ENCODE assay signal across 1 fruit fly cellular context in genomic region chr2L:13203437-13204137, dm6.
TF ChIP-seq lines count a peak whose summit lies in the region.

Gene Pect (plus strand): TSS chr2L:13203762.

TF ChIP-seq in whole organism, embryonic, 481 proteins besides CTCF, POLR2A, EP300 and RAD21 (continued from another document):
- no peak for TF ChIP-seq prd (optimal IDR thresholded peaks at IDR 0.05; lab: Kevin White, UChicago)
- TF ChIP-seq prd (GFP tag; IDR thresholded peaks at IDR 0.05; lab: Robert Waterston, UW): no peak
- no peak for TF ChIP-seq CG2712 (tag; optimal IDR thresholded peaks at IDR 0.05; lab: Kevin White, UChicago)
- peak; percentile 8 for TF ChIP-seq CG12155 (GFP tag; optimal IDR thresholded peaks at IDR 0.05; lab: Kevin White, UChicago)
- peak; percentile 4 for TF ChIP-seq NC2β (GFP tag; optimal IDR thresholded peaks at IDR 0.05; lab: Kevin White, UChicago)
- no peak for TF ChIP-seq twi (tag; optimal IDR thresholded peaks at IDR 0.05; lab: Kevin White, UChicago)
- no peak for TF ChIP-seq CG30431 (GFP tag; optimal IDR thresholded peaks at IDR 0.05; lab: Kevin White, UChicago)
- peak; percentile 37 for TF ChIP-seq Hr3 (GFP tag; optimal IDR thresholded peaks at IDR 0.05; lab: Kevin White, UChicago)
- no peak for TF ChIP-seq Dip3 (GFP tag; optimal IDR thresholded peaks at IDR 0.05; lab: Kevin White, UChicago)
- no peak for TF ChIP-seq pb (GFP tag; optimal IDR thresholded peaks at IDR 0.05; lab: Kevin White, UChicago)
- TF ChIP-seq CG31365 (tag; optimal IDR thresholded peaks at IDR 0.05; lab: Kevin White, UChicago): no peak
- no peak for TF ChIP-seq CG6791 (GFP tag; IDR thresholded peaks at IDR 0.05; lab: Robert Waterston, UW; ENCODE audit: partially characterized antibody)
- no peak for TF ChIP-seq CG31441 (GFP tag; IDR thresholded peaks at IDR 0.05; lab: Robert Waterston, UW)
- no peak for TF ChIP-seq chn (GFP tag; optimal IDR thresholded peaks at IDR 0.05; lab: Kevin White, UChicago)
- TF ChIP-seq Doc2 (GFP tag; IDR thresholded peaks at IDR 0.05; lab: Robert Waterston, UW): no peak
- peak; percentile 63; the same call in 2 of the 3 replicates for TF ChIP-seq Opbp (GFP tag; IDR thresholded peaks at IDR 0.05; lab: Robert Waterston, UW; ENCODE audit: partially characterized antibody)
- TF ChIP-seq CG16813 (GFP tag; IDR thresholded peaks at IDR 0.05; lab: Robert Waterston, UW; ENCODE audit: partially characterized antibody): peak; percentile 53
- 0 out of 2 replicates have a peak, but pooled peaks have one; percentile 28 for TF ChIP-seq CG3847 (GFP tag; IDR thresholded peaks at IDR 0.05; lab: Robert Waterston, UW)
- peak; percentile 19 for TF ChIP-seq Sin3A (optimal IDR thresholded peaks at IDR 0.05; lab: Kevin White, UChicago)
- TF ChIP-seq MESR4 (GFP tag; optimal IDR thresholded peaks at IDR 0.05; lab: Kevin White, UChicago): peak; percentile 83
- no peak for TF ChIP-seq ems (GFP tag; optimal IDR thresholded peaks at IDR 0.05; lab: Kevin White, UChicago)
- TF ChIP-seq unc-4 (GFP tag; IDR thresholded peaks at IDR 0.05; lab: Robert Waterston, UW; ENCODE audit: partially characterized antibody): peak; percentile 60
- no peak for TF ChIP-seq CG10565 (GFP tag; optimal IDR thresholded peaks at IDR 0.05; lab: Kevin White, UChicago)
- no peak for TF ChIP-seq CG3163 (GFP tag; optimal IDR thresholded peaks at IDR 0.05; lab: Kevin White, UChicago)
- TF ChIP-seq rib (GFP tag; IDR thresholded peaks at IDR 0.05; lab: Robert Waterston, UW): no peak
- TF ChIP-seq CG1024 (GFP tag; IDR thresholded peaks at IDR 0.05; lab: Robert Waterston, UW): no peak
- TF ChIP-seq CG6683 (GFP tag; optimal IDR thresholded peaks at IDR 0.05; lab: Kevin White, UChicago): no peak
- TF ChIP-seq oc (tag; optimal IDR thresholded peaks at IDR 0.05; lab: Kevin White, UChicago): no peak
- no peak for TF ChIP-seq gce (GFP tag; IDR thresholded peaks at IDR 0.05; lab: Robert Waterston, UW)
- TF ChIP-seq sr (GFP tag; IDR thresholded peaks at IDR 0.05; lab: Robert Waterston, UW): no peak
- TF ChIP-seq Hr78 (GFP tag; optimal IDR thresholded peaks at IDR 0.05; lab: Kevin White, UChicago): no peak
- peak; percentile 24 for TF ChIP-seq Antp (GFP tag; optimal IDR thresholded peaks at IDR 0.05; lab: Kevin White, UChicago)
- no peak for TF ChIP-seq H15 (GFP tag; IDR thresholded peaks at IDR 0.05; lab: Robert Waterston, UW)
- TF ChIP-seq Dp (GFP tag; optimal IDR thresholded peaks at IDR 0.05; lab: Kevin White, UChicago): peak; percentile 10
- no peak for TF ChIP-seq Lpt (GFP tag; optimal IDR thresholded peaks at IDR 0.05; lab: Kevin White, UChicago)
- no peak for TF ChIP-seq CG11456 (GFP tag; IDR thresholded peaks at IDR 0.05; lab: Robert Waterston, UW)
- TF ChIP-seq aop (GFP tag; IDR thresholded peaks at IDR 0.05; lab: Robert Waterston, UW): no peak
- no peak for TF ChIP-seq HLH54F (GFP tag; optimal IDR thresholded peaks at IDR 0.05; lab: Kevin White, UChicago)
- peak; percentile 37; the same call in 2 of the 3 replicates for TF ChIP-seq tgo (GFP tag; IDR thresholded peaks at IDR 0.05; lab: Robert Waterston, UW)
- TF ChIP-seq tap (tag; optimal IDR thresholded peaks at IDR 0.05; lab: Kevin White, UChicago): no peak
- TF ChIP-seq lilli (GFP tag; optimal IDR thresholded peaks at IDR 0.05; lab: Kevin White, UChicago): no peak
- no peak for TF ChIP-seq CG1792 (GFP tag; optimal IDR thresholded peaks at IDR 0.05; lab: Kevin White, UChicago)
- TF ChIP-seq Blimp-1 (GFP tag; optimal IDR thresholded peaks at IDR 0.05; lab: Kevin White, UChicago): no peak
- no peak for TF ChIP-seq CG17328 (GFP tag; IDR thresholded peaks at IDR 0.05; lab: Robert Waterston, UW)
- no peak for TF ChIP-seq Atf-2 (GFP tag; optimal IDR thresholded peaks at IDR 0.05; lab: Kevin White, UChicago)
- TF ChIP-seq Dad (GFP tag; optimal IDR thresholded peaks at IDR 0.05; lab: Kevin White, UChicago): no peak
- no peak for TF ChIP-seq CG3407 (GFP tag; optimal IDR thresholded peaks at IDR 0.05; lab: Kevin White, UChicago)
- no peak for TF ChIP-seq usp (GFP tag; optimal IDR thresholded peaks at IDR 0.05; lab: Kevin White, UChicago)
- no peak for TF ChIP-seq Elba2 (GFP tag; optimal IDR thresholded peaks at IDR 0.05; lab: Kevin White, UChicago)
- TF ChIP-seq fd96Cb (tag; optimal IDR thresholded peaks at IDR 0.05; lab: Kevin White, UChicago): peak; percentile 12
- TF ChIP-seq Fer2 (tag; optimal IDR thresholded peaks at IDR 0.05; lab: Kevin White, UChicago): no peak
- TF ChIP-seq fd64A (GFP tag; optimal IDR thresholded peaks at IDR 0.05; lab: Kevin White, UChicago): no peak
- TF ChIP-seq Taf1 (GFP tag; IDR thresholded peaks at IDR 0.05; lab: Robert Waterston, UW): no peak
- no peak for TF ChIP-seq nom (GFP tag; optimal IDR thresholded peaks at IDR 0.05; lab: Kevin White, UChicago)
- TF ChIP-seq pita (GFP tag; optimal IDR thresholded peaks at IDR 0.05; lab: Kevin White, UChicago): no peak
- no peak for TF ChIP-seq jumu (GFP tag; optimal IDR thresholded peaks at IDR 0.05; lab: Kevin White, UChicago)
- peak; percentile 64 for TF ChIP-seq dm (GFP tag; optimal IDR thresholded peaks at IDR 0.05; lab: Kevin White, UChicago)
- peak; percentile 66; the same call in 1 of the 3 replicates for TF ChIP-seq so (GFP tag; IDR thresholded peaks at IDR 0.05; lab: Robert Waterston, UW)
- no peak for TF ChIP-seq ttk (GFP tag; IDR thresholded peaks at IDR 0.05; lab: Robert Waterston, UW)
- no peak for TF ChIP-seq CG11696 (GFP tag; IDR thresholded peaks at IDR 0.05; lab: Robert Waterston, UW)
- no peak for TF ChIP-seq CG2202 (tag; optimal IDR thresholded peaks at IDR 0.05; lab: Kevin White, UChicago)
- TF ChIP-seq Rx (GFP tag; IDR thresholded peaks at IDR 0.05; lab: Robert Waterston, UW): no peak
- TF ChIP-seq CG33557 (GFP tag; optimal IDR thresholded peaks at IDR 0.05; lab: Kevin White, UChicago): no peak
- TF ChIP-seq chm (GFP tag; IDR thresholded peaks at IDR 0.05; lab: Robert Waterston, UW): peak; percentile 63; the same call in 1 of the 2 replicates
- no peak for TF ChIP-seq CG1832 (GFP tag; optimal IDR thresholded peaks at IDR 0.05; lab: Kevin White, UChicago)
- TF ChIP-seq CG11398 (GFP tag; optimal IDR thresholded peaks at IDR 0.05; lab: Kevin White, UChicago): no peak
- TF ChIP-seq Adf1 (GFP tag; IDR thresholded peaks at IDR 0.05; lab: Robert Waterston, UW): peak; percentile 29
- TF ChIP-seq nerfin-1 (tag; optimal IDR thresholded peaks at IDR 0.05; lab: Kevin White, UChicago): no peak
- TF ChIP-seq slou (GFP tag; optimal IDR thresholded peaks at IDR 0.05; lab: Kevin White, UChicago): no peak
- TF ChIP-seq crol (GFP tag; IDR thresholded peaks at IDR 0.05; lab: Robert Waterston, UW): no peak; the same call in 1 of the 2 replicates
- no peak for TF ChIP-seq Oaz (GFP tag; IDR thresholded peaks at IDR 0.05; lab: Robert Waterston, UW)
- TF ChIP-seq Mes4 (GFP tag; optimal IDR thresholded peaks at IDR 0.05; lab: Kevin White, UChicago): no peak
- TF ChIP-seq CG1603 (tag; optimal IDR thresholded peaks at IDR 0.05; lab: Kevin White, UChicago): no peak
- no peak for TF ChIP-seq dpn (GFP tag; optimal IDR thresholded peaks at IDR 0.05; lab: Kevin White, UChicago)
- peak; percentile 57 for TF ChIP-seq cwo (GFP tag; optimal IDR thresholded peaks at IDR 0.05; lab: Kevin White, UChicago)
- no peak for TF ChIP-seq emc (GFP tag; optimal IDR thresholded peaks at IDR 0.05; lab: Kevin White, UChicago)
- no peak for TF ChIP-seq kay (GFP tag; optimal IDR thresholded peaks at IDR 0.05; lab: Kevin White, UChicago)
- no peak for TF ChIP-seq scrt (GFP tag; optimal IDR thresholded peaks at IDR 0.05; lab: Kevin White, UChicago)
- TF ChIP-seq CG17361 (GFP tag; IDR thresholded peaks at IDR 0.05; lab: Robert Waterston, UW): no peak
- TF ChIP-seq corto (GFP tag; optimal IDR thresholded peaks at IDR 0.05; lab: Kevin White, UChicago): no peak
- TF ChIP-seq ci (GFP tag; IDR thresholded peaks at IDR 0.05; lab: Robert Waterston, UW): peak; percentile 9; the same call in 1 of the 3 replicates
- no peak for TF ChIP-seq kni (GFP tag; optimal IDR thresholded peaks at IDR 0.05; lab: Kevin White, UChicago)
- TF ChIP-seq al (GFP tag; IDR thresholded peaks at IDR 0.05; lab: Robert Waterston, UW): 0 out of 2 replicates have a peak, but pooled peaks have one; percentile 27
- no peak for TF ChIP-seq sima (GFP tag; optimal IDR thresholded peaks at IDR 0.05; lab: Kevin White, UChicago)
- no peak for TF ChIP-seq gcm2 (GFP tag; optimal IDR thresholded peaks at IDR 0.05; lab: Kevin White, UChicago)
- TF ChIP-seq Ptx1 (GFP tag; IDR thresholded peaks at IDR 0.05; lab: Robert Waterston, UW): peak; percentile 60
- no peak for TF ChIP-seq CG10431 (GFP tag; optimal IDR thresholded peaks at IDR 0.05; lab: Kevin White, UChicago)
- TF ChIP-seq Trl (optimal IDR thresholded peaks at IDR 0.05; lab: Kevin White, UChicago): peak in 1 of 2 experiments; percentile 66
- TF ChIP-seq Trl (GFP tag; optimal IDR thresholded peaks at IDR 0.05; lab: Kevin White, UChicago): no peak
- TF ChIP-seq bsh (GFP tag; optimal IDR thresholded peaks at IDR 0.05; lab: Kevin White, UChicago): peak in 1 of 2 experiments; percentile 42
- TF ChIP-seq jigr1 (GFP tag; IDR thresholded peaks at IDR 0.05; lab: Robert Waterston, UW): no peak
- TF ChIP-seq CG12744 (GFP tag; optimal IDR thresholded peaks at IDR 0.05; lab: Kevin White, UChicago): no peak
- TF ChIP-seq NfI (GFP tag; optimal IDR thresholded peaks at IDR 0.05; lab: Kevin White, UChicago): no peak
- TF ChIP-seq croc (GFP tag; conservative IDR thresholded peaks at IDR 0.05; lab: Robert Waterston, UW): no peak
- TF ChIP-seq CG11723 (GFP tag; optimal IDR thresholded peaks at IDR 0.05; lab: Kevin White, UChicago): no peak
- TF ChIP-seq H2.0 (GFP tag; IDR thresholded peaks at IDR 0.05; lab: Robert Waterston, UW): no peak
- peak; percentile 59 for TF ChIP-seq CG13424 (tag; optimal IDR thresholded peaks at IDR 0.05; lab: Kevin White, UChicago)
- no peak for TF ChIP-seq gt (GFP tag; IDR thresholded peaks at IDR 0.05; lab: Robert Waterston, UW)
- no peak for TF ChIP-seq CG7928 (GFP tag; optimal IDR thresholded peaks at IDR 0.05; lab: Kevin White, UChicago)
- TF ChIP-seq CG4360 (GFP tag; IDR thresholded peaks at IDR 0.05; lab: Robert Waterston, UW): no peak
- TF ChIP-seq CG9215 (GFP tag; IDR thresholded peaks at IDR 0.05; lab: Robert Waterston, UW): no peak
- peak; percentile 0 for TF ChIP-seq CG33213 (GFP tag; optimal IDR thresholded peaks at IDR 0.05; lab: Kevin White, UChicago)
- TF ChIP-seq phol (tag; optimal IDR thresholded peaks at IDR 0.05; lab: Kevin White, UChicago): peak; percentile 63
- TF ChIP-seq run (tag; optimal IDR thresholded peaks at IDR 0.05; lab: Kevin White, UChicago): no peak
- peak; percentile 5 for TF ChIP-seq CG17385 (GFP tag; optimal IDR thresholded peaks at IDR 0.05; lab: Kevin White, UChicago)
- TF ChIP-seq CG9932 (GFP tag; IDR thresholded peaks at IDR 0.05; lab: Robert Waterston, UW): peak; percentile 38
- no peak for TF ChIP-seq en (GFP tag; optimal IDR thresholded peaks at IDR 0.05; lab: Kevin White, UChicago)
- TF ChIP-seq stwl (tag; optimal IDR thresholded peaks at IDR 0.05; lab: Kevin White, UChicago): peak; percentile 9
- TF ChIP-seq eyg (GFP tag; optimal IDR thresholded peaks at IDR 0.05; lab: Kevin White, UChicago): no peak
- TF ChIP-seq NC2α (GFP tag; optimal IDR thresholded peaks at IDR 0.05; lab: Kevin White, UChicago): peak; percentile 8
- TF ChIP-seq Scr (GFP tag; IDR thresholded peaks at IDR 0.05; lab: Robert Waterston, UW; ENCODE audit: partially characterized antibody): peak; percentile 63
- TF ChIP-seq Camta (GFP tag; optimal IDR thresholded peaks at IDR 0.05; lab: Kevin White, UChicago): no peak
- no peak for TF ChIP-seq CG12071 (GFP tag; optimal IDR thresholded peaks at IDR 0.05; lab: Kevin White, UChicago)
- TF ChIP-seq cato (GFP tag; optimal IDR thresholded peaks at IDR 0.05; lab: Kevin White, UChicago; ENCODE audit: borderline replicate concordance): no peak
- no peak for TF ChIP-seq CG10209 (GFP tag; optimal IDR thresholded peaks at IDR 0.05; lab: Kevin White, UChicago)
- peak; percentile 11 for TF ChIP-seq CG17186 (GFP tag; optimal IDR thresholded peaks at IDR 0.05; lab: Kevin White, UChicago)
- no peak for TF ChIP-seq B-H1 (GFP tag; IDR thresholded peaks at IDR 0.05; lab: Robert Waterston, UW)
- no peak for TF ChIP-seq CG16815 (GFP tag; optimal IDR thresholded peaks at IDR 0.05; lab: Kevin White, UChicago)
- TF ChIP-seq da (GFP tag; optimal IDR thresholded peaks at IDR 0.05; lab: Kevin White, UChicago): no peak
- TF ChIP-seq CG8478 (optimal IDR thresholded peaks at IDR 0.05; lab: Kevin White, UChicago): no peak
- TF ChIP-seq dan (GFP tag; IDR thresholded peaks at IDR 0.05; lab: Robert Waterston, UW): no peak
- TF ChIP-seq Bgb (GFP tag; IDR thresholded peaks at IDR 0.05; lab: Robert Waterston, UW; ENCODE audit: partially characterized antibody): peak; percentile 65; the same call in 1 of the 2 replicates
- no peak for TF ChIP-seq pnt (GFP tag; optimal IDR thresholded peaks at IDR 0.05; lab: Kevin White, UChicago)
- TF ChIP-seq CG10462 (GFP tag; optimal IDR thresholded peaks at IDR 0.05; lab: Kevin White, UChicago): no peak
- peak; percentile 50 for TF ChIP-seq Dref (GFP tag; IDR thresholded peaks at IDR 0.05; lab: Robert Waterston, UW)
- TF ChIP-seq CG2129 (GFP tag; IDR thresholded peaks at IDR 0.05; lab: Robert Waterston, UW; ENCODE audit: partially characterized antibody): no peak; the same call in 1 of the 2 replicates
- no peak for TF ChIP-seq CG11085 (GFP tag; IDR thresholded peaks at IDR 0.05; lab: Robert Waterston, UW)
- no peak for TF ChIP-seq Tbp (GFP tag; optimal IDR thresholded peaks at IDR 0.05; lab: Kevin White, UChicago)
- no peak for TF ChIP-seq Sox102F (GFP tag; optimal IDR thresholded peaks at IDR 0.05; lab: Kevin White, UChicago)
- peak; percentile 46 for TF ChIP-seq Ssrp (tag; optimal IDR thresholded peaks at IDR 0.05; lab: Kevin White, UChicago)
- no peak for TF ChIP-seq CG32767 (GFP tag; IDR thresholded peaks at IDR 0.05; lab: Robert Waterston, UW)
- TF ChIP-seq CG13775 (GFP tag; optimal IDR thresholded peaks at IDR 0.05; lab: Kevin White, UChicago): peak; percentile 52
- no peak for TF ChIP-seq gsb (GFP tag; IDR thresholded peaks at IDR 0.05; lab: Robert Waterston, UW)
- no peak for TF ChIP-seq CG11247 (GFP tag; IDR thresholded peaks at IDR 0.05; lab: Robert Waterston, UW)
